Worm (Caenorhabditis elegans) whole organism, L1 larva: ENCODE measurements around the gene T22F3.12.

Experiments used
- C04F5.9 ChIP-seq: sonication (generic microtip); optimal IDR thresholded peaks from 2 replicates; lab custom pipeline; 2016; ENCODE audit warnings: missing genetic modification characterization, missing compliant biosample characterization
- C16A3.4 ChIP-seq: fragments of 150-350 bp; optimal IDR thresholded peaks from 2 replicates; lab custom pipeline; 2014; ENCODE audit warnings: missing biosample characterization, missing genetic modification characterization
- aly-2 ChIP-seq: fragments of 150-350 bp; optimal IDR thresholded peaks from 2 replicates; lab custom pipeline; 2014; ENCODE audit warnings: missing biosample characterization, missing genetic modification characterization
- blmp-1 ChIP-seq: fragments of 150-350 bp; optimal IDR thresholded peaks from 2 replicates; lab custom pipeline; 2014; ENCODE audit warnings: missing biosample characterization, missing genetic modification characterization
- dpl-1 ChIP-seq, 3 experiments: fragments of 150-350 bp in 2 of 3; sonication (generic microtip) in 1 of 3; optimal IDR thresholded peaks; 2 replicates each; lab custom pipeline; 2014 to 2017; ENCODE audit warnings: missing biosample characterization in 3 of 3, missing genetic modification characterization in 3 of 3, missing genetic modification reagents in 3 of 3
- efl-1 ChIP-seq, 4 experiments: fragments of 150-350 bp; optimal IDR thresholded peaks in 3 of 4; peaks in 1 of 4; 1 replicate in 1 of 4; 2 replicates in 3 of 4; lab custom pipeline; 2014; ENCODE audit warnings: missing biosample characterization in 2 of 4, missing genetic modification characterization in 2 of 4, missing genetic modification reagents in 2 of 4
- efl-3 ChIP-seq: fragments of 200-800 bp; sonication (Bioruptor generic); optimal IDR thresholded peaks from 2 replicates; lab custom pipeline; 2018; ENCODE audit warnings: mild to moderate bottlenecking, missing genetic modification characterization, missing compliant biosample characterization
- elt-2 ChIP-seq: sonication (generic microtip); optimal IDR thresholded peaks from 2 replicates; lab custom pipeline; 2016; ENCODE audit warnings: missing genetic modification characterization, mild to moderate bottlenecking, inconsistent platforms, missing compliant biosample characterization, missing genetic modification reagents
- elt-3 ChIP-seq, 6 experiments: fragments of 150-350 bp in 1 of 6; sonication (generic microtip); optimal IDR thresholded peaks; 2 replicates each; lab custom pipeline; 2017 to 2018; ENCODE audit warnings: missing biosample characterization in 6 of 6, missing genetic modification characterization in 6 of 6, inconsistent platforms in 1 of 6
- ets-5 ChIP-seq: fragments of 200-800 bp; sonication (Bioruptor generic); IDR thresholded peaks from 2 replicates; pipeline ENCODE4 v1.3.6; 2022; ENCODE audit warnings: missing genetic modification characterization, missing compliant biosample characterization
- grh-1 ChIP-seq: fragments of 200-800 bp; sonication (Bioruptor generic); IDR thresholded peaks from 2 replicates; pipeline ENCODE4 v1.3.6; 2022; ENCODE audit warnings: missing genetic modification reagents, missing genetic modification characterization, missing compliant biosample characterization
- irx-1 ChIP-seq: sonication (generic microtip); optimal IDR thresholded peaks from 2 replicates; lab custom pipeline; 2016; ENCODE audit warnings: missing genetic modification characterization, missing compliant biosample characterization
- isw-1 ChIP-seq: fragments of 200-800 bp; sonication (Bioruptor generic); IDR thresholded peaks from 2 replicates; pipeline ENCODE4 v1.3.6; 2022; ENCODE audit warnings: missing genetic modification characterization, missing compliant biosample characterization
- lin-13 ChIP-seq: fragments of 150-350 bp; optimal IDR thresholded peaks from 2 replicates; lab custom pipeline; 2014; ENCODE audit warnings: missing biosample characterization, missing genetic modification reagents, missing genetic modification characterization
- lin-14 ChIP-seq: fragments of 200-800 bp; sonication (Bioruptor generic); optimal IDR thresholded peaks from 2 replicates; lab custom pipeline; 2018; ENCODE audit warnings: mild to moderate bottlenecking, missing genetic modification characterization, moderate library complexity, missing compliant biosample characterization
- lin-15B ChIP-seq: fragments of 150-350 bp; sonication (generic microtip); optimal IDR thresholded peaks from 3 replicates; lab custom pipeline; 2014; ENCODE audit warnings: missing biosample characterization, missing genetic modification characterization
- lin-35 ChIP-seq, 2 experiments: fragments of 150-350 bp; optimal IDR thresholded peaks; 2 replicates each; lab custom pipeline; 2014; ENCODE audit warnings: missing biosample characterization in 2 of 2, missing genetic modification characterization in 2 of 2, missing genetic modification reagents in 2 of 2
- lsy-2 ChIP-seq, 2 experiments: fragments of 150-350 bp; optimal IDR thresholded peaks; 2 replicates each; lab custom pipeline; 2014; ENCODE audit warnings: missing biosample characterization in 2 of 2, missing genetic modification characterization in 2 of 2
- mdl-1 ChIP-seq, 2 experiments: fragments of 150-350 bp; optimal IDR thresholded peaks; 2 replicates each; lab custom pipeline; 2014 to 2017; ENCODE audit warnings: missing biosample characterization in 2 of 2, missing genetic modification characterization in 2 of 2, inconsistent platforms in 1 of 2
- nhr-11 ChIP-seq: fragments of 150-350 bp; optimal IDR thresholded peaks from 2 replicates; lab custom pipeline; 2014; ENCODE audit warnings: missing biosample characterization, missing genetic modification characterization
- nhr-19 ChIP-seq: fragments of 200-800 bp; sonication (Bioruptor generic); conservative IDR thresholded peaks from 2 replicates; pipeline ENCODE4 v1.3.6; 2022; ENCODE audit warnings: missing genetic modification characterization, missing compliant biosample characterization
- nhr-20 ChIP-seq: sonication (generic microtip); optimal IDR thresholded peaks from 2 replicates; lab custom pipeline; 2016; ENCODE audit warnings: mild to moderate bottlenecking, missing genetic modification characterization, missing compliant biosample characterization
- nhr-237 ChIP-seq: fragments of 150-350 bp; optimal IDR thresholded peaks from 2 replicates; lab custom pipeline; 2014; ENCODE audit warnings: missing biosample characterization, missing genetic modification characterization
- nhr-85 ChIP-seq: sonication (generic microtip); peaks from one replicate; lab custom pipeline; 2016; ENCODE audit warnings: missing genetic modification characterization, inconsistent platforms, missing compliant biosample characterization
- nhr-90 ChIP-seq: sonication (generic microtip); optimal IDR thresholded peaks from 2 replicates; lab custom pipeline; 2016; ENCODE audit warnings: mild to moderate bottlenecking, missing genetic modification characterization, missing compliant biosample characterization; ENCODE audit not compliant: poor library complexity
- pqm-1 ChIP-seq: sonication (generic microtip); optimal IDR thresholded peaks from 3 replicates; lab custom pipeline; 2017; ENCODE audit warnings: missing biosample characterization, missing genetic modification characterization
- sup-37 ChIP-seq: fragments of 200-800 bp; sonication (Bioruptor generic); optimal IDR thresholded peaks from 2 replicates; lab custom pipeline; 2018; ENCODE audit warnings: mild to moderate bottlenecking, missing genetic modification characterization, missing compliant biosample characterization
- tbx-2 ChIP-seq: sonication (generic microtip); optimal IDR thresholded peaks from 2 replicates; lab custom pipeline; 2016; ENCODE audit warnings: missing genetic modification characterization, missing compliant biosample characterization
- unc-130 ChIP-seq: fragments of 150-350 bp; optimal IDR thresholded peaks from 2 replicates; lab custom pipeline; 2017; ENCODE audit warnings: missing biosample characterization, missing genetic modification characterization, inconsistent platforms
- unc-30 ChIP-seq: sonication (generic microtip); optimal IDR thresholded peaks from 2 replicates; lab custom pipeline; 2017; ENCODE audit warnings: missing biosample characterization, missing genetic modification characterization
- ztf-4 ChIP-seq: fragments of 150-350 bp; optimal IDR thresholded peaks from 2 replicates; lab custom pipeline; 2014; ENCODE audit warnings: missing biosample characterization, missing genetic modification characterization

Gene T22F3.12

ce11 chrV:3614397-3614796, 22.4 kb upstream of the T22F3.12 start, which contains the start of gene T22F3.11:
T22F3.11 (minus strand) TSS chrV:3614553.
- TF ChIP-seq lsy-2 (tag; optimal IDR thresholded peaks at IDR 0.05; lab: Kevin White, UChicago) (no peak), efl-1 (optimal IDR thresholded peaks at IDR 0.05; lab: Kevin White, UChicago) (no peak), efl-1 (GFP tag; optimal IDR thresholded peaks at IDR 0.05 in 1 of 2; lab: Kevin White, UChicago) (peak in 1 of 2 experiments; percentile 61), blmp-1 (tag; lab: Kevin White, UChicago) (peak; percentile 78)
- TF ChIP-seq, all 84 proteins: peak for 2

DNA sequence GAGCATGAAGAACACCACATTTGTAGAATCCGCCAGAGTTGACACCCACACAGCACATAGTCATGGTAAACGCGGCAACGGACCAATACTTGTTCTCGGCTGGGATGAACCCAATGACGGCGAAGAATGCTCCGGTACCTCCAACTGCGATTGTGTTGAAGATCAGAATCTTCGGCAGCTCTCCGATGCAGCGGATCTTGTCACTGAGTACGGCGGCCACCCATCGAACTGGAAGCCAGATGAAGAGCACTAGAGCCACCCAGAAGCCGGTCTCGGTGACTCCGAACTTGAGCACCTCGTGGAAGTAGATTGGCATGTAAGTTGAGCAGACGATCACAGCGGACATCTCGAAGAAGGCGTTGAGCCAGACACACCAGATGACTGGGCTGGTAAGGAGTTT, 21.0 kb upstream of the T22F3.12 start:
- no peak for TF ChIP-seq efl-1 (optimal IDR thresholded peaks at IDR 0.05; lab: Kevin White, UChicago)
- TF ChIP-seq efl-1 (GFP tag; optimal IDR thresholded peaks at IDR 0.05 in 1 of 2; lab: Kevin White, UChicago): peak in 1 of 2 experiments; percentile 26
- TF ChIP-seq dpl-1 (GFP tag; optimal IDR thresholded peaks at IDR 0.05; lab: Kevin White, UChicago): no peak

ce11 chrV:3611654-3612053, 19.7 kb upstream of the T22F3.12 start, which contains the start of gene T22F3.10:
T22F3.10 (minus strand) TSS chrV:3611754.
- TF ChIP-seq isw-1 (GFP tag; lab: Robert Waterston, UW) (no peak), elt-2 (tag; lab: Kevin White, UChicago) (no peak), irx-1 (tag; lab: Kevin White, UChicago) (no peak), lin-13 (no peak), ets-5 (no peak), nhr-237 (tag; lab: Kevin White, UChicago) (no peak), efl-3 (GFP tag; lab: Kevin White, UChicago) (no peak), unc-30 (tag; lab: Kevin White, UChicago) (no peak), aly-2 (no peak)

- TF ChIP-seq sup-37 (no peak), grh-1 (GFP tag; lab: Robert Waterston, UW) (no peak), blmp-1 (tag; lab: Kevin White, UChicago) (peak; percentile 84), nhr-85 (tag; lab: Kevin White, UChicago) (peak; percentile 61), mdl-1 (tag; optimal IDR thresholded peaks at IDR 0.05; lab: Kevin White, UChicago) (peak in 1 of 2 experiments; percentile 76), nhr-20 (tag; lab: Kevin White, UChicago) (peak; percentile 77), elt-3 (tag; optimal IDR thresholded peaks at IDR 0.05; lab: Kevin White, UChicago) (peak in 5 of 6 experiments; percentile 36 to 99 (median 89)), tbx-2 (peak; percentile 2), C16A3.4 (peak; percentile 40), pqm-1 (tag; lab: Kevin White, UChicago) (no peak), lsy-2 (tag; optimal IDR thresholded peaks at IDR 0.05; lab: Kevin White, UChicago) (peak in 1 of 2 experiments; percentile 49), lin-14 (GFP tag; lab: Kevin White, UChicago) (peak; percentile 56), unc-130 (peak; percentile 87), dpl-1 (GFP tag; optimal IDR thresholded peaks at IDR 0.05; lab: Kevin White, UChicago) (peak in 1 of 3 experiments; percentile 15)
These were observed 18.7 kb upstream of the T22F3.12 start for ce11 chrV:3610709-3611108.

ce11 chrV:3606391-3606790, 14.4 kb upstream of the T22F3.12 start:
- peak; percentile 68 for TF ChIP-seq blmp-1 (tag; lab: Kevin White, UChicago)
- no peak for TF ChIP-seq lin-15B (tag; lab: Kevin White, UChicago)
- no peak for TF ChIP-seq C04F5.9 (tag; lab: Kevin White, UChicago)
- TF ChIP-seq lin-35 (GFP tag; optimal IDR thresholded peaks at IDR 0.05; lab: Kevin White, UChicago): peak in 1 of 2 experiments; percentile 25
- peak in 1 of 2 experiments; percentile 52 for TF ChIP-seq mdl-1 (tag; optimal IDR thresholded peaks at IDR 0.05; lab: Kevin White, UChicago)
- TF ChIP-seq nhr-20 (tag; lab: Kevin White, UChicago): peak; percentile 67
- TF ChIP-seq elt-3 (tag; optimal IDR thresholded peaks at IDR 0.05; lab: Kevin White, UChicago): peak in 3 of 6 experiments; percentile 49 to 94 (median 67)
- peak; percentile 40 for TF ChIP-seq nhr-19
- peak; percentile 2 for TF ChIP-seq nhr-90 (tag; lab: Kevin White, UChicago)
- peak; percentile 21 for TF ChIP-seq nhr-85 (tag; lab: Kevin White, UChicago)
- TF ChIP-seq unc-130: peak; percentile 39
- TF ChIP-seq lsy-2 (tag; optimal IDR thresholded peaks at IDR 0.05; lab: Kevin White, UChicago): peak in 1 of 2 experiments; percentile 11
- no peak for TF ChIP-seq ztf-4

- no peak for TF ChIP-seq nhr-11
- TF ChIP-seq, all 84 proteins: peak for 0
These were observed 13.3 kb upstream of the T22F3.12 start, which contains the start of gene T22F3.8 for ce11 chrV:3605325-3605724. T22F3.8 (minus strand) TSS chrV:3605425.
